Fruit fly (Drosophila melanogaster): ENCODE results near the gene CG17097.

DNA sequence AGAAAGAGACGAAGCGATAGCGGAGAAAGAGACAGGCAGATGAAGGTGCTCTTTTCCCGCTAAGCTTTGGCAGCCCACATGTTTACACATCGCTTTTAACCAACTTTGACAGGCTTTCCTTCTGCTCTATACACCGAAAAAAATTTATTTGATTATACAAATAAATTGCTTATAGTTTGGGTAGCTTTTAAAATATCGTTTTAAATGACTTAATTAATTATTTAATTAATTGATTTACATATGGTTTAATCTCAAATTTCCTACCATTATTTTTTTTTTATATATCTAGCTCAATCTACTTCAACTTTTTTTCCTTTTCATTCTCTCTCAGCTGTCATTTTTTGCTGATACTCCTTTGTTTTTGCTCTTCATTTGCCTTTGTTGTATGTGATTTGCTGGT is 26.8 kb downstream of the CG17097 start:
- no peak for TF ChIP-seq Sin3A (optimal IDR thresholded peaks at IDR 0.05)
- TF ChIP-seq psq (optimal IDR thresholded peaks at IDR 0.05), result no peak
- no peak for TF ChIP-seq h (optimal IDR thresholded peaks at IDR 0.05)
